Worm (Caenorhabditis elegans) whole organism, young adult: ENCODE measurements around the gene mcm-3.

ENCODE experiments used
- attf-6 ChIP-seq: fragments of 200-800 bp; sonication (Bioruptor generic); IDR thresholded peaks from 2 replicates; pipeline ENCODE4 v1.3.6; 2022; ENCODE audit warnings: missing genetic modification reagents, missing genetic modification characterization, missing compliant biosample characterization
- lin-35 ChIP-seq, 3 experiments: fragments of 150-350 bp in 2 of 3; sonication (generic microtip) in 1 of 3; optimal IDR thresholded peaks; 2 replicates each; lab custom pipeline; 2014 to 2018; ENCODE audit warnings: missing biosample characterization in 3 of 3, missing genetic modification characterization in 3 of 3, missing genetic modification reagents in 3 of 3
- lin-40 ChIP-seq: sonication (generic microtip); optimal IDR thresholded peaks from 2 replicates; lab custom pipeline; 2016; ENCODE audit warnings: missing genetic modification characterization, mild to moderate bottlenecking, missing compliant biosample characterization, missing genotype, missing genetic modification reagents
- nfyb-1 ChIP-seq: fragments of 200-800 bp; sonication (Bioruptor generic); IDR thresholded peaks from 2 replicates; pipeline ENCODE4 v1.3.6; 2022; ENCODE audit warnings: missing genetic modification reagents, missing genetic modification characterization, missing compliant biosample characterization
- sdz-38 ChIP-seq: sonication (generic microtip); optimal IDR thresholded peaks from 2 replicates; lab custom pipeline; 2016; ENCODE audit warnings: missing genotype, missing genetic modification characterization, missing compliant biosample characterization
- snpc-3.4 ChIP-seq: sonication (generic microtip); optimal IDR thresholded peaks from 2 replicates; lab custom pipeline; 2017; ENCODE audit warnings: missing genetic modification characterization, mild to moderate bottlenecking, missing compliant biosample characterization, antibody characterized with exemption, moderate library complexity, missing genotype, missing genetic modification reagents
- tbx-9 ChIP-seq: sonication (generic microtip); optimal IDR thresholded peaks from 2 replicates; lab custom pipeline; 2016; ENCODE audit warnings: borderline replicate concordance, missing genetic modification characterization, inconsistent platforms, missing compliant biosample characterization
- unc-130 ChIP-seq: sonication (generic microtip); optimal IDR thresholded peaks from 2 replicates; lab custom pipeline; 2016; ENCODE audit warnings: missing genetic modification reagents, missing genetic modification characterization, missing compliant biosample characterization
- unc-62 ChIP-seq: fragments of 150-350 bp; optimal IDR thresholded peaks from 2 replicates; lab custom pipeline; 2014; ENCODE audit warnings: missing biosample characterization, missing genetic modification reagents, missing genetic modification characterization
- xnd-1 ChIP-seq: sonication (generic microtip); optimal IDR thresholded peaks from 2 replicates; lab custom pipeline; 2016; ENCODE audit warnings: missing genotype, missing genetic modification reagents, missing genetic modification characterization, missing compliant biosample characterization

DNA sequence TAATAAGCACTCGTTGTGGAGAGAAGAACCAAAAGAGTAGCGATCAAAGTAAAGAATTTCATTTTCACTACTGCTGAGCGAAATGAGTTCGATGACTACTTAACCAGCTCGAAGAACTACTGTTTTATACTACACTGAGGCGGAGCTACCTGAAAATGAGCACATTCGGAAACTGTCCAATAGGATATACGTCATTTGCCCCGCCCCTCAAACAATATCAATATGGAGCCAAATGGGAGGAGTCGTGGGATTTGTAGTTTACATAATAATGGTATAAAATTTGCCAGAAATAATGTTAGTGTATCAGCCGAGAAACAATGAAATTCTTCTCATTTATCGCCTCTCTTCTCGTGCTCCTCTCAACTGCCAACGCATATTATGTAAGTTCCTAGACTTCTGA lies 30.0 kb upstream of the mcm-3 start, which contains the start of the genes C01G10.5 and C01G10.4:
- TF ChIP-seq lin-35 (GFP tag; optimal IDR thresholded peaks at IDR 0.05; lab: Kevin White, UChicago) (no peak), tbx-9 (tag; lab: Kevin White, UChicago) (no peak), nfyb-1 (no peak), unc-62 (GFP tag; lab: Kevin White, UChicago) (no peak), attf-6 (GFP tag; lab: Robert Waterston, UW) (no peak), sdz-38 (tag; lab: Kevin White, UChicago) (no peak), snpc-3.4 (tag; lab: Kevin White, UChicago) (no peak), unc-130 (GFP tag; lab: Kevin White, UChicago) (no peak), lin-40 (tag; lab: Kevin White, UChicago) (no peak), xnd-1 (no peak)
